Worm (Caenorhabditis elegans): ENCODE data around the gene ZC190.7.
"Not testable (repeated sequence)": the region's sequence is repeated elsewhere in the genome, so short reads cannot be mapped to it uniquely, and the experiment has no call there.

Gene ZC190.7

ce11 chrV:8686764-8687163 lies at the start of gene ZC190.7:
Gene ZC190.7 (minus strand): TSS chrV:8686864.
- no peak for TF ChIP-seq dao-5 (tag; optimal IDR thresholded peaks at IDR 0.05)
- TF ChIP-seq W03F9.2 (tag; optimal IDR thresholded peaks at IDR 0.05): no peak
- no peak for TF ChIP-seq him-1 (tag; optimal IDR thresholded peaks at IDR 0.05)

ce11 chrV:8736369-8736768 lies 49.7 kb upstream of the ZC190.7 start, which contains the start of gene ZC196.3:
Gene ZC196.3 (plus strand): TSS chrV:8736669.
- TF ChIP-seq W03F9.2 (tag; optimal IDR thresholded peaks at IDR 0.05) (no peak), dao-5 (tag; optimal IDR thresholded peaks at IDR 0.05) (no peak), him-1 (tag; optimal IDR thresholded peaks at IDR 0.05) (no peak)

ce11 chrV:8732934-8733333 lies 46.3 kb upstream of the ZC190.7 start, which contains the start of gene ZC196.4:
Gene ZC196.4 (plus strand): TSS chrV:8733106.
- no peak for TF ChIP-seq him-1 (tag; optimal IDR thresholded peaks at IDR 0.05)

ce11 chrV:8730991-8731390 lies 44.3 kb upstream of the ZC190.7 start:
- TF ChIP-seq him-1 (tag; optimal IDR thresholded peaks at IDR 0.05) (no peak), W03F9.2 (tag; optimal IDR thresholded peaks at IDR 0.05) (no peak), dao-5 (tag; optimal IDR thresholded peaks at IDR 0.05) (no peak)

ce11 chrV:8729100-8729499 lies 42.4 kb upstream of the ZC190.7 start, which contains the start of gene ZC196.5:
Gene ZC196.5 (plus strand): TSS chrV:8729400.
- TF ChIP-seq W03F9.2 (tag; optimal IDR thresholded peaks at IDR 0.05) (no peak), him-1 (tag; optimal IDR thresholded peaks at IDR 0.05) (no peak), dao-5 (tag; optimal IDR thresholded peaks at IDR 0.05) (no peak)

DNA sequence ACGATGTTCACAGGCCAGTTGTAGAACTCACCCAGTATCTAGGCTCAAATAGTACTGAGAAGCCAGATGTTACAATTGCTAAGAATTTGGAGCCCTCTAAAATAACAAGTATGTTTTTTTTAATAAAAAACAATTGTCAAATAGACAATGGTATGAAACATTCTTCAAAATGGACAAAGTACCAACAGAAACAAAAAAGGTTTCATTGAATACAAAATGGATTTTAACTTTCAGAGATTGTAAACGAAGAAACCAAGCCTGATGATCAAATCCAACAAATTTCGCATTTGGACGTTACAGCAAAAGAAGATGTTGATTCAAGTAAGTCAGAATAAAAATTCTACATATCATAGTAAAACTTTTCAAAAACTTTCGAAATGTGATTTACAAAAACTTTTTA lies 40.4 kb upstream of the ZC190.7 start, which contains the start of gene ZC196.9:
TSS of gene ZC196.9 (minus strand) at position 101 of the 400 bp plus-strand sequence.
- TF ChIP-seq W03F9.2 (tag; optimal IDR thresholded peaks at IDR 0.05) (no peak), him-1 (tag; optimal IDR thresholded peaks at IDR 0.05) (no peak), dao-5 (tag; optimal IDR thresholded peaks at IDR 0.05) (no peak)

ce11 chrV:8726228-8726627 lies 39.6 kb upstream of the ZC190.7 start, which contains the start of gene droe-8:
Gene droe-8 (plus strand): TSS chrV:8726528.
- not testable (repeated sequence) for TF ChIP-seq dao-5, him-1, W03F9.2 (tag; optimal IDR thresholded peaks at IDR 0.05)

- not testable (repeated sequence) for TF ChIP-seq W03F9.2, dao-5, him-1 (tag; optimal IDR thresholded peaks at IDR 0.05)
These were observed 35.5 kb upstream of the ZC190.7 start, which contains the start of gene ZC196.8 for ce11 chrV:8722160-8722559. Gene ZC196.8 (minus strand): TSS chrV:8722260.

DNA sequence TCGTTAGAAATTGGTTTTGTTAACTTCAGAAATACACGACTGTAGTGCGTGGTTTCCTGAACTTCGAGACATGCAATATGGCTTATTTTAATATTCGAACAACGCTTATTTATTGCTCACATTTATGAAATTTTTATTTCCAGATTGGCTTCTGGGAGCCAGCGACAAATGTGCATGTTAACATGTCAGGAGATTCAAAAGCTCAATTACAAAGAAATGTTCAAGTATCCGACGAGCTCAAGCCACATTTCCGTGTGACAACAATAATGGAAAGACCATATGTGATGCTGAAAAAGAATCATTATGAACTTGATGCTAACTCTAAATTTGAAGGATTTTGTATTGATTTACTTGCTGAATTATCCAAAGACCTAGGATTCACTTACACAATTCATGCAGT lies 31.7 kb upstream of the ZC190.7 start:
- TF ChIP-seq him-1 (tag; optimal IDR thresholded peaks at IDR 0.05) (no peak), W03F9.2 (tag; optimal IDR thresholded peaks at IDR 0.05) (no peak), dao-5 (tag; optimal IDR thresholded peaks at IDR 0.05) (no peak)

ce11 chrV:8716175-8716574 lies 29.5 kb upstream of the ZC190.7 start, which contains the start of gene glr-5:
Gene glr-5 (plus strand): TSS chrV:8716495.
- TF ChIP-seq him-1 (tag; optimal IDR thresholded peaks at IDR 0.05) (no peak), dao-5 (tag; optimal IDR thresholded peaks at IDR 0.05) (no peak), W03F9.2 (tag; optimal IDR thresholded peaks at IDR 0.05) (no peak)

ce11 chrV:8711910-8712309 lies 25.2 kb upstream of the ZC190.7 start, which contains the start of gene ZC178.2:
Gene ZC178.2 (minus strand): TSS chrV:8712010.
- TF ChIP-seq him-1 (tag; optimal IDR thresholded peaks at IDR 0.05) (no peak), dao-5 (tag; optimal IDR thresholded peaks at IDR 0.05) (no peak), W03F9.2 (tag; optimal IDR thresholded peaks at IDR 0.05) (no peak)

DNA sequence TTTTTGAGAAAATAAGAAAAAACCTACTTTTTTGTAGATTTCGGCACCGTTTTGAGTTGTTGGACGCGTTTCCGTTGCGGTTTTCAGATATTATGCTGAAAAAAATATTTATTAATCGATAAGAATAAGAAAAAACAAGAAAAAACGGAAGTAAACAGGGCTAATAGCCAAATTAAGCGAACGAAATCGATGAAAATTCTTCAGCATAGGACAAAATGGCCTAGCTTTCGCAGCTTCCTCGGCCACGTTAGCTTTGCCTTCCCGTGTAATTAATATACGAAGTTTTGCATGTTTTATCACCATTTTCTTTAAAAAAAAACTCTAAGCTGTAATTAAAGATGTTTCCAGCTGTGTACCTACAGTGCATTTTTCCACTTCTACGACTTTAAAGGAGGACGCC lies 9.6 kb upstream of the ZC190.7 start, which contains the start of gene ZC190.10:
TSS of gene ZC190.10 (minus strand) at position 101 of the 400 bp plus-strand sequence.
- TF ChIP-seq him-1, W03F9.2, dao-5 (tag; optimal IDR thresholded peaks at IDR 0.05): not testable (repeated sequence)

ce11 chrV:8687707-8688106 lies 1.0 kb upstream of the ZC190.7 start, which contains the start of gene ZC190.8:
Gene ZC190.8 (minus strand): TSS chrV:8687807.
- TF ChIP-seq W03F9.2 (tag; optimal IDR thresholded peaks at IDR 0.05): no peak
- TF ChIP-seq him-1 (tag; optimal IDR thresholded peaks at IDR 0.05): no peak
- no peak for TF ChIP-seq dao-5 (tag; optimal IDR thresholded peaks at IDR 0.05)

DNA sequence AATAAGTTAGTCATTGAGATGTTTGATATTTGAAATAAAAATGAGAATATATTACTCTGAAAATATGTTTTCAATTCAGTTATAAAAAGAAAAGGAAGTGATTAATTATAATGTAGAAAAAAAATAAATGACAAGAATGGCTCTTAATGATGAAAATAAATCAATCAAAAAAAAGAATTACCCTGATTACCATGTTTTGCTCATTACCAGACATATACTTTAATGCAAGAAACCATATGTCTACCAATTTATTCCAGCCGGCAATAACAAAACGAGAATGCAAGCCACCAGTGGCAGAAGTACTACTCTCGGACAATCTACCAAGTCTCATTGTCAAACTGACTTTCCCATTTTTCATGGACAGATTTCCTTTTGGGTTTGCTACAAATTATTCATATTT lies 2.9 kb downstream of the ZC190.7 start:
- no peak for TF ChIP-seq him-1 (tag; optimal IDR thresholded peaks at IDR 0.05)
- no peak for TF ChIP-seq W03F9.2 (tag; optimal IDR thresholded peaks at IDR 0.05)
- TF ChIP-seq dao-5 (tag; optimal IDR thresholded peaks at IDR 0.05): no peak

DNA sequence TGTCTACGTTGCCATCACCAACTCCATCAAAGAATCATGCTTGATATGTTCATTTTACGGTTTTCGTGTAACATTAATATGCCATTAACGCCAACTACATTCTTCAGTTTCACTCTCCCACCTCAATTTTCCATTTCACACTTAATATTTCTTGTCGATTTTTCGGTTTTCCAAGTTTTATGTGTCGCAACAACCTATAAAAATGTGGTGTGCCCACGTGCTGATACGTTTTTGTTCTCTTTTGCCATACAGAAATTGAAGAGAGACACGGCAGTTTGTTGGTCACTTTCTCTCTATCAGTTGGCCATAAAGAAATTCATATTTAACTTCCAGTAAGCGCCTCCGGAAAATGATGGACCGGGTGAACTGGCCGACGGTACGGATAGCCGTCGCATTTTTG lies 3.9 kb downstream of the ZC190.7 start, which contains the start of gene cln-3.3:
TSS of gene cln-3.3 (plus strand) at position 334 of the 400 bp plus-strand sequence.
- TF ChIP-seq dao-5 (tag; optimal IDR thresholded peaks at IDR 0.05): no peak
- no peak for TF ChIP-seq W03F9.2 (tag; optimal IDR thresholded peaks at IDR 0.05)
- no peak for TF ChIP-seq him-1 (tag; optimal IDR thresholded peaks at IDR 0.05)

Measured in whole organism, L4/young adult.